Fruit fly (Drosophila melanogaster): Measurements from ENCODE around the gene CG34324.

- no peak for TF ChIP-seq Dll (optimal IDR thresholded peaks at IDR 0.05)
- no peak for TF ChIP-seq pan (optimal IDR thresholded peaks at IDR 0.05)
- no peak for TF ChIP-seq usp (GFP tag; optimal IDR thresholded peaks at IDR 0.05)
- no peak for TF ChIP-seq CG8478 (optimal IDR thresholded peaks at IDR 0.05)
Measured at dm6 chrX:13450754-13451153, 6.7 kb downstream of the CG34324 start.
